Worm (Caenorhabditis elegans): ENCODE data around the gene F07E5.8.

- TF ChIP-seq lir-3 (tag; optimal IDR thresholded peaks at IDR 0.05; ENCODE audit: poor library complexity) = no peak
- no peak for TF ChIP-seq jun-1 (tag; optimal IDR thresholded peaks at IDR 0.05)
- no peak for TF ChIP-seq pax-3 (tag; optimal IDR thresholded peaks at IDR 0.05)
- TF ChIP-seq nhr-11 (tag; optimal IDR thresholded peaks at IDR 0.05) = no peak
- no peak for TF ChIP-seq mef-2 (tag; optimal IDR thresholded peaks at IDR 0.05)
- no peak for TF ChIP-seq pqm-1 (tag; optimal IDR thresholded peaks at IDR 0.05)
- no peak for TF ChIP-seq sox-4 (tag; optimal IDR thresholded peaks at IDR 0.05)
- TF ChIP-seq skn-1 (tag; optimal IDR thresholded peaks at IDR 0.05) = no peak
- TF ChIP-seq ceh-63 (GFP tag; optimal IDR thresholded peaks at IDR 0.05) = no peak
- TF ChIP-seq dpl-1 (GFP tag; optimal IDR thresholded peaks at IDR 0.05) = no peak
- no peak for TF ChIP-seq mep-1 (tag; optimal IDR thresholded peaks at IDR 0.05)
- no peak for TF ChIP-seq lin-13 (GFP tag; optimal IDR thresholded peaks at IDR 0.05)
- no peak for TF ChIP-seq tbx-2 (tag; optimal IDR thresholded peaks at IDR 0.05)
- TF ChIP-seq nhr-28 (tag; optimal IDR thresholded peaks at IDR 0.05) = no peak
These were observed 29.9 kb downstream of the F07E5.8 start, which contains the start of gene bath-24 for ce11 chrII:2045505-2045904.

All from whole organism, L1 larva.